Worm (Caenorhabditis elegans): Measurements from ENCODE around the gene srx-118.

ce11 chrII:12574668-12575067 lies 49.0 kb downstream of the srx-118 start, which contains the start of gene Y38E10A.3:
- no peak for TF ChIP-seq nhr-23 (tag; optimal IDR thresholded peaks at IDR 0.05)
- TF ChIP-seq egl-27 (tag; optimal IDR thresholded peaks at IDR 0.05), result no peak
- no peak for TF ChIP-seq blmp-1 (tag; optimal IDR thresholded peaks at IDR 0.05; ENCODE audit: insufficient read depth)
- TF ChIP-seq ama-1 (optimal IDR thresholded peaks at IDR 0.05), result no peak
- no peak for TF ChIP-seq R02D3.7 (tag; optimal IDR thresholded peaks at IDR 0.05)
- TF ChIP-seq mbf-1 (tag; optimal IDR thresholded peaks at IDR 0.05), result no peak
- no peak for TF ChIP-seq lin-11 (tag; optimal IDR thresholded peaks at IDR 0.05)
- TF ChIP-seq lin-13 (GFP tag; optimal IDR thresholded peaks at IDR 0.05), result no peak
- no peak for TF ChIP-seq F13H6.1 (tag; optimal IDR thresholded peaks at IDR 0.05)
- TF ChIP-seq peb-1 (tag; optimal IDR thresholded peaks at IDR 0.05), result no peak
- TF ChIP-seq mdl-1 (tag; optimal IDR thresholded peaks at IDR 0.05), result no peak
- TF ChIP-seq aly-2 (tag; optimal IDR thresholded peaks at IDR 0.05), result no peak
- no peak for TF ChIP-seq nhr-12 (tag; optimal IDR thresholded peaks at IDR 0.05)
- TF ChIP-seq unc-39 (tag; optimal IDR thresholded peaks at IDR 0.05), result no peak

Data from whole organism, L2 larva.